Fruit fly (Drosophila melanogaster) whole organism: ENCODE measurements around the gene CG14339.

Experiments used
- CG8478 ChIP-seq: fragments of >200 bp; optimal IDR thresholded peaks from 2 replicates; lab custom pipeline; 2018; ENCODE audit warnings: inconsistent platforms
- Dll ChIP-seq: fragments of >200 bp; optimal IDR thresholded peaks from 2 replicates; lab custom pipeline; 2017
- EcR ChIP-seq, 2 experiments: fragments of >200 bp; optimal IDR thresholded peaks; 2 replicates each; lab custom pipeline; 2017; ENCODE audit warnings: missing biosample characterization in 2 of 2, missing genetic modification characterization in 2 of 2, missing genetic modification reagents in 2 of 2
- pan ChIP-seq: fragments of >200 bp; optimal IDR thresholded peaks from 2 replicates; lab custom pipeline; 2017
- psq ChIP-seq: fragments of >200 bp; optimal IDR thresholded peaks from 2 replicates; lab custom pipeline; 2017
- usp ChIP-seq: fragments of >200 bp; optimal IDR thresholded peaks from 2 replicates; lab custom pipeline; 2017; ENCODE audit warnings: missing biosample characterization, missing genetic modification characterization, mixed read lengths

The CG14339 gene

DNA sequence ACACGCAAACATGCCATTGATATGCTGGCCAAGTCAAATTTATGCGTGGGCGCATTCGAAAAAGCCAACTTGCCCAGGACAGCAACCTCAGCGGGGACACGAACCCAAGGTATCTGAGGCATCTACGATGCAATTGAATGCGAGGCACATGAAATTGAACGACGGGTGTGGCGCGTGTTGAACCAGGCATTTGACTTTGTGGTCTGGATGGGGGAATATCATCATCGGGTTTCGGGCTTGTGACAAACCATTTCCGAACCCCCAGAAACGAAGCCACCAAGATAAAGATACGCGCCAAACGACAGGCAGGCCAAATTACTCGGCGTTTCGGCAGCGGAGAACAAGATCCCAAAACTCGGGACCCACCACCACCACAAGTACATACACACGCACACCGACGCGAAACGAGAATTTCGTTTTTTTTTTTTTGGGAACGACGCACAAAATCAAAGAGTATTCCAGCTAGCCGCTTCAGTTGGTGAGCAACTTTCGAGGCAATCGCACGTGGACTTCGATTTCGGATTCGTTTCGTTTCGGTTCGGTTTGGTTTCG is 34.5 kb downstream of the CG14339 start, which contains the start of gene MFS3:
TSS of gene MFS3 (plus strand) at position 472 of the 552 bp plus-strand sequence.
- no peak for TF ChIP-seq CG8478
- peak; percentile 18 for TF ChIP-seq Dll (lab: Kevin White, UChicago)
- no peak for TF ChIP-seq usp (GFP tag; lab: Kevin White, UChicago)

DNA sequence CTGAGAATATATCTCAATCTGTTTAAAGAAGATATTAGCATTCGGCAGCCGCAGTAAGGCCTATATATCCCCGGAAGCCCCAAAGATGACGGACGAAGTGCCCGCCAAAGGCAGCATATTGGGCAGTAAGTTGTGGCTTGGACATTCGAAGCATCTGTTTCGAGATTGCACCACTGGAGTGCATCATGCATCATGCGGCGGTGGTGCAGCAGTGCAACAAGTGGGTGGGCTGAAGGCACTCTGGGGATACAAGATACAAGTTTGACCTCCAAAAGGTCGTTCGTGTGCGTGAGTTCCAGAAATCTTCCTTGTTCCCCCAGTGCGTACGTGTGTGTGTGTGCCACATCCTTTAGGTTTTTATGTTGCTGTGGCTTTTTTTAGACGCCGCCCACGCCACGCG is 34.9 kb downstream of the CG14339 start:
- TF ChIP-seq CG8478 (no peak), pan (no peak), Dll (lab: Kevin White, UChicago) (no peak), EcR (GFP tag; optimal IDR thresholded peaks at IDR 0.05; lab: Kevin White, UChicago) (no peak), psq (lab: Kevin White, UChicago) (no peak), usp (GFP tag; lab: Kevin White, UChicago) (no peak)

dm6 chr2L:1144371-1145360 is 36.3 kb downstream of the CG14339 start:
- TF ChIP-seq CG8478 (no peak), pan (peak; percentile 75), Dll (lab: Kevin White, UChicago) (no peak), psq (lab: Kevin White, UChicago) (no peak), usp (GFP tag; lab: Kevin White, UChicago) (no peak), EcR (GFP tag; optimal IDR thresholded peaks at IDR 0.05; lab: Kevin White, UChicago) (no peak)

dm6 chr2L:1147656-1148055 is 39.3 kb downstream of the CG14339 start:
- TF ChIP-seq pan (no peak), Dll (lab: Kevin White, UChicago) (no peak), CG8478 (no peak), EcR (GFP tag; optimal IDR thresholded peaks at IDR 0.05; lab: Kevin White, UChicago) (no peak), usp (GFP tag; lab: Kevin White, UChicago) (no peak), psq (lab: Kevin White, UChicago) (no peak)

dm6 chr2L:1150554-1150953 is 42.2 kb downstream of the CG14339 start, which contains the start of the genes Tfb4 and Vps29:
Gene Tfb4 (minus strand): TSS chr2L:1150677.
Gene Vps29 (plus strand): TSS chr2L:1150766.
- TF ChIP-seq pan (no peak), usp (GFP tag; lab: Kevin White, UChicago) (no peak), CG8478 (no peak), Dll (lab: Kevin White, UChicago) (no peak), EcR (GFP tag; optimal IDR thresholded peaks at IDR 0.05; lab: Kevin White, UChicago) (no peak), psq (lab: Kevin White, UChicago) (no peak)

DNA sequence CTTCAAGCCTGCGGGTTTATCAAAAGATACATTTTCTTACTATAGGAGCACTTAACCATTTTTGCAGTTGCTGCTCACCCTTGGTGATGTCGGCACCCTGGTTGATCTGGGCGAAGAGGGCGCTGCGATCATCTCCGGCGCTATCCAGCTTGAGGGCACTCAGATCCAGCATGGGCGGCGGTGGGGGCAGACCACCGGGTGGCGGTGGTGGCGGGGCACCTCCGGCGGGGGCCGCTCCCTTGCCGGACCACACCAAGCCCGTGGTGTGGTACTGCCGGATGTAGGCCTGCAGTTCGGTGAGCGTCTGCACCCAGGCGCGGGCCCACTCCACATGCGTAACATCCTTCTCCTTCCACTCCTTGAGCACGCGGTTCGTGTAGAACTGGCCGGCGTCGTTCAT is 44.4 kb downstream of the CG14339 start:
- TF ChIP-seq usp (GFP tag; lab: Kevin White, UChicago): no peak
- no peak for TF ChIP-seq EcR (GFP tag; optimal IDR thresholded peaks at IDR 0.05; lab: Kevin White, UChicago)
- TF ChIP-seq psq (lab: Kevin White, UChicago): no peak
- TF ChIP-seq CG8478: no peak
- no peak for TF ChIP-seq Dll (lab: Kevin White, UChicago)
- TF ChIP-seq pan: no peak

DNA sequence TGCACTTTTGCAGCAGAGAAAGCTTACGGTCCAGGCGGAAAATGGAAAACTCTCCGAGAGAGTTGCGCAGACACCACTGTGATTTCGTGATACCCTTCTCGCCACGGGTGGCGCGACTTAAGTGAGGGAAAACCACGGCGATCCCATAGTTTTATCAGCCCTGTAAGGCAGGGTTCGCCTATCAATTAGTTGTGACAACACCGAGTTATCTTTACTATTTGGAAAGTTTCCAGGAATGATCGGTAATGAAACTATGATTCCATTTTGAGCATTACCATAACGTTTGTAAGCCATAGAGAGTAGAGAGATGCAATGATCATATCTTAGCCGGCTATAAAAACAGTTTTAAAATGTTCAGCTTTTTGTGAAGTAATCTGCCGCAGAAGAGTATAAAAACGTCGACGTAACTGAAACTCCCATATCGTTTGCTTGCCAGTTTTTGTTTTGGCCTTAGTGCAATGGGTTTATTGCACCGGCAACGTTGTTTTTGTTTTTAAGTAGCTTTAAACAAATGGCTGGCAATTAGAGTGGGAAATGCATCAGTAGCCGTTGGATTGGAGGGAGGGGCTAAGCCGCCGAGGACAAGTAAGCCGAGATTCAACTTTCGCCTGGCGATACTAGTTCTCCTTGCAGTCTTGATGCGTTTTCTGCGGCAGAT is 48.4 kb downstream of the CG14339 start:
- TF ChIP-seq usp (GFP tag; lab: Kevin White, UChicago): no peak
- TF ChIP-seq pan: no peak
- no peak for TF ChIP-seq psq (lab: Kevin White, UChicago)
- no peak for TF ChIP-seq EcR (GFP tag; optimal IDR thresholded peaks at IDR 0.05; lab: Kevin White, UChicago)
- TF ChIP-seq Dll (lab: Kevin White, UChicago): no peak
- no peak for TF ChIP-seq CG8478

dm6 chr2L:1157357-1157678 is 49.0 kb downstream of the CG14339 start:
- TF ChIP-seq Dll (lab: Kevin White, UChicago) (no peak), pan (no peak), EcR (GFP tag; optimal IDR thresholded peaks at IDR 0.05; lab: Kevin White, UChicago) (no peak), CG8478 (no peak), psq (lab: Kevin White, UChicago) (no peak), usp (GFP tag; lab: Kevin White, UChicago) (no peak)

- no peak for TF ChIP-seq usp (GFP tag; lab: Kevin White, UChicago)
- TF ChIP-seq psq (lab: Kevin White, UChicago): no peak
- no peak for TF ChIP-seq pan
- TF ChIP-seq Dll (lab: Kevin White, UChicago): no peak
- no peak for TF ChIP-seq EcR (GFP tag; optimal IDR thresholded peaks at IDR 0.05; lab: Kevin White, UChicago)
- TF ChIP-seq CG8478: no peak
Measured at dm6 chr2L:1157679-1158518, 49.6 kb downstream of the CG14339 start, which contains the start of gene capt. Gene capt (minus strand): TSS chr2L:1158262.

DNA sequence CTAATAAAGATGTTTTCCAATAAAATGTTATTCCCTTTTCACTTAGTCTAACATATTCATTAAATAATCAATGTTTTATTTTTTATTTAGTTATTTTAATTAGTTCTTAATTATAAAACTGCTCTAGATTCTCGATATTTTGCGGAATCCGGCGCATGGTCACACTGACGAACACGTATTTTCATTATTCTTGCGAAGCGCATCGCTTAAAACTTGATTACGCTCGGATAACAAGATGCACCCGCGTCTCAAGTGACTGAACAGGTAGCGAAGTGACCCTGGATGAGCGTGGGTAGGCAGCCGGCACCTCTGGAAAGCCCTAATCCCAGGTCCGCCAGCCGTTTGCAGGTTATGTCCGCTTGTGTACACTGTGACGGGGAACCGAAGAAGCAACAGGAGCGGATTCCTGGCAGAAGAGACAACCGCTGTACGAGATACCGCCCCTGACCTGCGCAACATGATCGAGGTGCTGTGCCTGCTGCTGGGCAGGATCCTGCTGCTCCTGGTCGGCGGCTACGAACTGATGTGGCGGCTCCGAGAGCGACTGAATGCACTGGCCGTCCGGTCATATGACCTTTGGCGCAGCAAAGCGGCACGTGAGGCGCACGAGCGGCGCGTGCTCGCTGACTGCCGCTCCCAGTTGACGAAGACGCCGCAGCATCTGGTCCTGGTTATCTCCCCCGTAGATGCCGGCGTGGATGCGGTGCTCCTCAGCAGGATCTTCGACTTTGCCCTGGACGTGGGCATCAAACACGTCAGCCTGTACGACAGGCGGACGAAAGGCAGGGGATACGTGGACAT is 50.4 kb downstream of the CG14339 start, which contains the start of gene Tango14:
TSS of gene Tango14 (plus strand) at position 143 of the 801 bp plus-strand sequence.
- TF ChIP-seq pan (no peak), psq (lab: Kevin White, UChicago) (no peak), Dll (lab: Kevin White, UChicago) (no peak), usp (GFP tag; lab: Kevin White, UChicago) (no peak), CG8478 (no peak), EcR (GFP tag; optimal IDR thresholded peaks at IDR 0.05; lab: Kevin White, UChicago) (no peak)
